Worm (Caenorhabditis elegans) whole organism, early embryonic: ENCODE results near the gene npp-23.

Experiments used
- F13C5.2 ChIP-seq: sonication (generic microtip); optimal IDR thresholded peaks from 2 replicates; lab custom pipeline; 2017; ENCODE audit warnings: mild to moderate bottlenecking, missing genetic modification characterization, inconsistent platforms, missing compliant biosample characterization
- ama-1 ChIP-seq: fragments of 150-350 bp; optimal IDR thresholded peaks from 2 replicates; lab custom pipeline; 2014
- flt-1 ChIP-seq: fragments of 200-800 bp; sonication (Bioruptor generic); IDR thresholded peaks from 2 replicates; pipeline ENCODE4 v1.3.6; 2022; ENCODE audit warnings: missing genetic modification characterization, missing compliant biosample characterization
- tbx-11 ChIP-seq: fragments of 200-800 bp; sonication (Bioruptor generic); IDR thresholded peaks from 2 replicates; pipeline ENCODE4 v1.3.6; 2022; ENCODE audit warnings: missing genetic modification characterization, missing compliant biosample characterization

ce11 chrIV:8893746-8894145 is 24.3 kb upstream of the npp-23 start, which contains the start of gene rad-54.L2:
- TF ChIP-seq tbx-11 (GFP tag; lab: Robert Waterston, UW) (no peak), ama-1 (lab: Kevin White, UChicago) (no peak), F13C5.2 (tag; lab: Kevin White, UChicago) (peak; percentile 7), flt-1 (GFP tag; lab: Robert Waterston, UW) (no peak)
